1 worm cellular context compared by ENCODE assay signal in genomic region chrV:8269878-8270277, ce11.
TF ChIP-seq lines count a peak whose summit lies in the region.

No protein-coding gene starts in this region.

TF ChIP-seq in whole organism, L4 larva, 104 proteins besides CTCF, POLR2A, EP300 and RAD21 (continued from another document):
- no peak for TF ChIP-seq nhr-10 (tag; optimal IDR thresholded peaks at IDR 0.05; lab: Kevin White, UChicago)
- peak in 1 of 2 experiments; percentile 53 for TF ChIP-seq daf-16 (GFP tag; optimal IDR thresholded peaks at IDR 0.05; lab: Kevin White, UChicago)
- peak; percentile 82 for TF ChIP-seq daf-16 (tag; optimal IDR thresholded peaks at IDR 0.05; lab: Kevin White, UChicago)
- peak; percentile 73 for TF ChIP-seq nhr-48 (tag; optimal IDR thresholded peaks at IDR 0.05; lab: Kevin White, UChicago)
- TF ChIP-seq dpl-1 (GFP tag; optimal IDR thresholded peaks at IDR 0.05; lab: Kevin White, UChicago), result no peak
- no peak for TF ChIP-seq saeg-2 (GFP tag; IDR thresholded peaks at IDR 0.05; lab: Robert Waterston, UW)
- TF ChIP-seq ztf-7 (tag; optimal IDR thresholded peaks at IDR 0.05; lab: Kevin White, UChicago), result no peak
- no peak for TF ChIP-seq tag-97 (GFP tag; IDR thresholded peaks at IDR 0.05; lab: Robert Waterston, UW)
- no peak for TF ChIP-seq Y5F2A.4 (GFP tag; optimal IDR thresholded peaks at IDR 0.05; lab: Kevin White, UChicago)
- TF ChIP-seq dve-1 (tag; optimal IDR thresholded peaks at IDR 0.05; lab: Kevin White, UChicago; ENCODE audit: insufficient read depth), result peak; percentile 87
- TF ChIP-seq cey-2 (tag; optimal IDR thresholded peaks at IDR 0.05; lab: Kevin White, UChicago; ENCODE audit: borderline replicate concordance, insufficient read depth), result no peak
- TF ChIP-seq hlh-11 (tag; optimal IDR thresholded peaks at IDR 0.05; lab: Kevin White, UChicago), result peak; percentile 75
- peak; percentile 29; the same call in 1 of the 2 replicates for TF ChIP-seq pha-4 (GFP tag; IDR thresholded peaks at IDR 0.05; lab: Robert Waterston, UW)
- no peak for TF ChIP-seq pha-4 (tag; optimal IDR thresholded peaks at IDR 0.05; lab: Kevin White, UChicago)
- TF ChIP-seq daf-12 (tag; optimal IDR thresholded peaks at IDR 0.05; lab: Kevin White, UChicago), result no peak
- no peak for TF ChIP-seq daf-19 (GFP tag; conservative IDR thresholded peaks at IDR 0.05; lab: Robert Waterston, UW)
- TF ChIP-seq Y48G9A.11 (GFP tag; IDR thresholded peaks at IDR 0.05; lab: Robert Waterston, UW), result no peak
- no peak for TF ChIP-seq F49E8.2 (tag; optimal IDR thresholded peaks at IDR 0.05; lab: Kevin White, UChicago; ENCODE audit: borderline replicate concordance)
- TF ChIP-seq sdz-12 (GFP tag; optimal IDR thresholded peaks at IDR 0.05; lab: Kevin White, UChicago), result no peak
- no peak for TF ChIP-seq set-16 (GFP tag; IDR thresholded peaks at IDR 0.05; lab: Robert Waterston, UW)
- no peak for TF ChIP-seq madf-5 (GFP tag; IDR thresholded peaks at IDR 0.05; lab: Robert Waterston, UW)
- TF ChIP-seq snpc-4 (tag; optimal IDR thresholded peaks at IDR 0.05; lab: Kevin White, UChicago), result no peak
- no peak for TF ChIP-seq lin-13 (GFP tag; optimal IDR thresholded peaks at IDR 0.05; lab: Kevin White, UChicago)
- TF ChIP-seq ces-1 (GFP tag; optimal IDR thresholded peaks at IDR 0.05; lab: Kevin White, UChicago), result no peak
